Fruit fly (Drosophila melanogaster) whole organism, embryonic: ENCODE measurements around the gene pbl.

Experiments used
- Aef1 ChIP-seq: fragments of 200-800 bp; sonication (Bioruptor generic); IDR thresholded peaks from 3 replicates; pipeline ENCODE4 v1.3.6; 2022; ENCODE audit warnings: missing biosample characterization, missing genetic modification characterization
- CG10267 ChIP-seq: fragments of 200-800 bp; sonication (Bioruptor generic); optimal IDR thresholded peaks from 2 replicates; lab custom pipeline; 2018; ENCODE audit warnings: missing biosample characterization, mild to moderate bottlenecking, missing genetic modification characterization, moderate library complexity
- CG11456 ChIP-seq: fragments of 200-800 bp; sonication (Bioruptor generic); IDR thresholded peaks from 3 replicates; pipeline ENCODE4 v1.3.6; 2022; ENCODE audit warnings: missing biosample characterization, missing genetic modification characterization
- CG11723 ChIP-seq: fragments of 200-800 bp; sonication (Bioruptor generic); optimal IDR thresholded peaks from 2 replicates; lab custom pipeline; 2017; ENCODE audit warnings: missing biosample characterization, mild to moderate bottlenecking, missing genetic modification characterization
- CG12219 ChIP-seq: fragments of 200-800 bp; sonication (Bioruptor generic); optimal IDR thresholded peaks from 3 replicates; lab custom pipeline; 2018; ENCODE audit warnings: missing biosample characterization, mild to moderate bottlenecking, missing genetic modification characterization
- CG12391 ChIP-seq: fragments of 200-800 bp; sonication (Bioruptor generic); optimal IDR thresholded peaks from 3 replicates; lab custom pipeline; 2018; ENCODE audit warnings: missing biosample characterization, mild to moderate bottlenecking, missing genetic modification characterization, moderate library complexity
- CG15601 ChIP-seq: fragments of 200-800 bp; sonication (Bioruptor generic); optimal IDR thresholded peaks from 3 replicates; lab custom pipeline; 2019; ENCODE audit warnings: missing biosample characterization, mild to moderate bottlenecking, missing genetic modification characterization, moderate library complexity
- CG2199 ChIP-seq: fragments of 200-800 bp; sonication (Bioruptor generic); IDR thresholded peaks from 3 replicates; pipeline ENCODE4 v1.3.6; 2022; ENCODE audit warnings: missing biosample characterization, missing genetic modification characterization
- CG3163 ChIP-seq: fragments of 200-800 bp; sonication (Bioruptor generic); optimal IDR thresholded peaks from 3 replicates; lab custom pipeline; 2016; ENCODE audit warnings: missing biosample characterization, missing genetic modification characterization
- CG4707 ChIP-seq: fragments of 200-800 bp; sonication (Bioruptor generic); optimal IDR thresholded peaks from 2 replicates; lab custom pipeline; 2018; ENCODE audit warnings: missing biosample characterization, mild to moderate bottlenecking, missing genetic modification characterization, moderate library complexity
- CG7556 ChIP-seq: fragments of 200-800 bp; sonication (Bioruptor generic); optimal IDR thresholded peaks from 2 replicates; lab custom pipeline; 2017; ENCODE audit warnings: missing biosample characterization, mild to moderate bottlenecking, missing genetic modification characterization
- CG7839 ChIP-seq: fragments of 200-800 bp; sonication (Bioruptor generic); optimal IDR thresholded peaks from 3 replicates; lab custom pipeline; 2018; ENCODE audit warnings: missing biosample characterization, mild to moderate bottlenecking, missing genetic modification characterization, moderate library complexity
- CG8281 ChIP-seq: fragments of 200-800 bp; sonication (Bioruptor generic); optimal IDR thresholded peaks from 2 replicates; lab custom pipeline; 2018; ENCODE audit warnings: missing biosample characterization, mild to moderate bottlenecking, missing genetic modification characterization, moderate library complexity
- CG8924 ChIP-seq: fragments of 200-800 bp; optimal IDR thresholded peaks from 3 replicates; lab custom pipeline; 2019; ENCODE audit warnings: missing biosample characterization, mild to moderate bottlenecking, missing genetic modification characterization, moderate library complexity
- CHES-1-like ChIP-seq: fragments of 200-800 bp; sonication (Bioruptor generic); optimal IDR thresholded peaks from 2 replicates; lab custom pipeline; 2016; ENCODE audit warnings: missing biosample characterization, missing genetic modification characterization
- Dbx ChIP-seq: fragments of 200-800 bp; sonication (Bioruptor generic); IDR thresholded peaks from 3 replicates; pipeline ENCODE4 v1.3.6; 2022; ENCODE audit warnings: missing biosample characterization, missing genetic modification characterization
- Deaf1 ChIP-seq: fragments of 200-800 bp; optimal IDR thresholded peaks from 3 replicates; lab custom pipeline; 2019; ENCODE audit warnings: missing biosample characterization, mild to moderate bottlenecking, missing genetic modification characterization, moderate library complexity
- Eip74EF ChIP-seq, 2 experiments: fragments of 200-800 bp in 1 of 2; fragments of >200 bp in 1 of 2; sonication (Bioruptor generic) in 1 of 2; optimal IDR thresholded peaks; 2 replicates each; lab custom pipeline; 2017 to 2019; ENCODE audit warnings: missing biosample characterization in 2 of 2, missing genetic modification characterization in 2 of 2, mild to moderate bottlenecking in 1 of 2, moderate library complexity in 1 of 2
- Ets97D ChIP-seq: fragments of 200-800 bp; sonication (Bioruptor generic); optimal IDR thresholded peaks from 3 replicates; lab custom pipeline; 2016; ENCODE audit warnings: missing biosample characterization, missing genetic modification characterization
- HHEX ChIP-seq: fragments of 200-800 bp; sonication (Bioruptor generic); optimal IDR thresholded peaks from 3 replicates; lab custom pipeline; 2017; ENCODE audit warnings: missing biosample characterization, mild to moderate bottlenecking, missing genetic modification characterization, missing genetic modification reagents
- Hsf ChIP-seq: fragments of 200-800 bp; sonication (Bioruptor generic); optimal IDR thresholded peaks from 3 replicates; lab custom pipeline; 2016; ENCODE audit warnings: missing biosample characterization, missing genetic modification characterization
- NFAT ChIP-seq: fragments of 200-800 bp; sonication (Bioruptor generic); IDR thresholded peaks from 2 replicates; pipeline ENCODE4 v1.3.6; 2022; ENCODE audit warnings: missing biosample characterization, missing genetic modification characterization
- Nf-YA ChIP-seq: fragments of 200-800 bp; sonication (Bioruptor generic); IDR thresholded peaks from 2 replicates; pipeline ENCODE4 v1.3.6; 2022; ENCODE audit warnings: missing biosample characterization, missing genetic modification characterization
- Opbp ChIP-seq: fragments of 200-800 bp; sonication (Bioruptor generic); IDR thresholded peaks from 3 replicates; pipeline ENCODE4 v1.3.6; 2022; ENCODE audit warnings: missing biosample characterization, missing genetic modification characterization; ENCODE audit not compliant: partially characterized antibody
- Pdp1 ChIP-seq, 2 experiments: fragments of 200-800 bp; sonication (Bioruptor generic); optimal IDR thresholded peaks; 3 replicates each; lab custom pipeline; 2016; ENCODE audit warnings: missing biosample characterization in 2 of 2, missing genetic modification characterization in 2 of 2, mild to moderate bottlenecking in 1 of 2, moderate library complexity in 1 of 2
- Rx ChIP-seq: fragments of 200-800 bp; sonication (Bioruptor generic); IDR thresholded peaks from 2 replicates; pipeline ENCODE4 v1.3.6; 2022; ENCODE audit warnings: missing biosample characterization, missing genetic modification characterization
- Side ChIP-seq: fragments of 200-800 bp; sonication (Bioruptor generic); optimal IDR thresholded peaks from 2 replicates; lab custom pipeline; 2016; ENCODE audit warnings: missing biosample characterization, missing genetic modification characterization
- Trl ChIP-seq, 3 experiments: fragments of >200 bp in 2 of 3; fragments of 200-800 bp in 1 of 3; sonication (Bioruptor generic) in 1 of 3; optimal IDR thresholded peaks; 2 replicates in 1 of 3; 3 replicates in 2 of 3; lab custom pipeline; 2016 to 2017; ENCODE audit warnings: missing biosample characterization in 1 of 3, missing genetic modification characterization in 1 of 3
- bsh ChIP-seq, 2 experiments: fragments of 200-800 bp; sonication (Bioruptor generic); optimal IDR thresholded peaks; 2 replicates each; lab custom pipeline; 2017 to 2018; ENCODE audit warnings: mild to moderate bottlenecking in 2 of 2, missing biosample characterization in 2 of 2, missing genetic modification characterization in 2 of 2, moderate library complexity in 1 of 2
- btn ChIP-seq: fragments of 200-800 bp; sonication (Bioruptor generic); optimal IDR thresholded peaks from 2 replicates; lab custom pipeline; 2016; ENCODE audit warnings: missing biosample characterization, missing genetic modification characterization
- chinmo ChIP-seq: fragments of 200-800 bp; sonication (Bioruptor generic); IDR thresholded peaks from 4 replicates; pipeline ENCODE4 v1.3.6; 2022; ENCODE audit warnings: missing biosample characterization, missing genetic modification characterization; ENCODE audit not compliant: partially characterized antibody
- ci ChIP-seq: fragments of 200-800 bp; sonication (Bioruptor generic); IDR thresholded peaks from 3 replicates; pipeline ENCODE4 v1.3.6; 2022; ENCODE audit warnings: missing biosample characterization, missing genetic modification characterization
- fd102C ChIP-seq: fragments of 200-800 bp; sonication (Bioruptor generic); optimal IDR thresholded peaks from 2 replicates; lab custom pipeline; 2018; ENCODE audit warnings: missing biosample characterization, mild to moderate bottlenecking, missing genetic modification characterization, moderate library complexity
- gem ChIP-seq: fragments of 200-800 bp; sonication (Bioruptor generic); optimal IDR thresholded peaks from 2 replicates; lab custom pipeline; 2019; ENCODE audit warnings: missing biosample characterization, mild to moderate bottlenecking, missing genetic modification characterization, moderate library complexity
- gsb-n ChIP-seq: fragments of 200-800 bp; sonication (Bioruptor generic); optimal IDR thresholded peaks from 3 replicates; lab custom pipeline; 2018; ENCODE audit warnings: missing biosample characterization, mild to moderate bottlenecking, missing genetic modification characterization
- her ChIP-seq: fragments of 200-800 bp; sonication (Bioruptor generic); optimal IDR thresholded peaks from 2 replicates; lab custom pipeline; 2016; ENCODE audit warnings: missing biosample characterization, missing genetic modification characterization
- hth ChIP-seq: fragments of >200 bp; optimal IDR thresholded peaks from 2 replicates; lab custom pipeline; 2017; ENCODE audit warnings: inconsistent platforms
- insv ChIP-seq, 2 experiments: fragments of 200-800 bp; sonication (Bioruptor generic); optimal IDR thresholded peaks; 3 replicates each; lab custom pipeline; 2016 to 2018; ENCODE audit warnings: missing biosample characterization in 2 of 2, missing genetic modification characterization in 2 of 2
- lab ChIP-seq: fragments of 200-800 bp; sonication (Bioruptor generic); optimal IDR thresholded peaks from 3 replicates; lab custom pipeline; 2017; ENCODE audit warnings: missing biosample characterization, missing genetic modification characterization, mild to moderate bottlenecking, moderate library complexity, missing genetic modification reagents
- oc ChIP-seq: fragments of 200-800 bp; sonication (Bioruptor generic); optimal IDR thresholded peaks from 2 replicates; lab custom pipeline; 2018; ENCODE audit warnings: missing biosample characterization, mild to moderate bottlenecking, missing genetic modification characterization, moderate library complexity
- org-1 ChIP-seq: fragments of 200-800 bp; sonication (Bioruptor generic); optimal IDR thresholded peaks from 2 replicates; lab custom pipeline; 2017; ENCODE audit warnings: missing biosample characterization, missing genetic modification characterization
- rib ChIP-seq: fragments of 200-800 bp; sonication (Bioruptor generic); IDR thresholded peaks from 2 replicates; pipeline ENCODE4 v1.3.6; 2022; ENCODE audit warnings: missing biosample characterization, missing genetic modification characterization
- so ChIP-seq: fragments of 200-800 bp; sonication (Bioruptor generic); IDR thresholded peaks from 3 replicates; pipeline ENCODE4 v1.3.6; 2022; ENCODE audit warnings: missing biosample characterization, missing genetic modification characterization
- sqz ChIP-seq: fragments of 200-800 bp; sonication (Bioruptor generic); optimal IDR thresholded peaks from 3 replicates; lab custom pipeline; 2018; ENCODE audit warnings: missing biosample characterization, mild to moderate bottlenecking, missing genetic modification characterization
- ssp ChIP-seq: fragments of 200-800 bp; sonication (Bioruptor generic); IDR thresholded peaks from 2 replicates; pipeline ENCODE4 v1.3.6; 2022; ENCODE audit warnings: missing biosample characterization, missing genetic modification characterization
- zfh1 ChIP-seq: fragments of 200-800 bp; sonication (Bioruptor generic); IDR thresholded peaks from 3 replicates; pipeline ENCODE4 v1.3.6; 2022; ENCODE audit warnings: missing biosample characterization, missing genetic modification characterization

Gene pbl

dm6 chr3L:7855455-7855774 is 56.3 kb downstream of the pbl start (continued):
- peak; percentile 2 for TF ChIP-seq Deaf1 (tag; lab: Kevin White, UChicago)
- peak; percentile 40; the same call in 1 of the 2 replicates for TF ChIP-seq NFAT
- peak; percentile 33; the same call in 1 of the 4 replicates for TF ChIP-seq chinmo
- no peak for TF ChIP-seq Aef1 (GFP tag; lab: Robert Waterston, UW)
- TF ChIP-seq hth: no peak
- TF ChIP-seq zfh1 (GFP tag; lab: Robert Waterston, UW): no peak
- peak in 1 of 2 experiments; percentile 60 for TF ChIP-seq Trl (optimal IDR thresholded peaks at IDR 0.05; lab: Kevin White, UChicago)
- no peak for TF ChIP-seq Trl (GFP tag; optimal IDR thresholded peaks at IDR 0.05; lab: Kevin White, UChicago)
- TF ChIP-seq Hsf (GFP tag; lab: Kevin White, UChicago): no peak

DNA sequence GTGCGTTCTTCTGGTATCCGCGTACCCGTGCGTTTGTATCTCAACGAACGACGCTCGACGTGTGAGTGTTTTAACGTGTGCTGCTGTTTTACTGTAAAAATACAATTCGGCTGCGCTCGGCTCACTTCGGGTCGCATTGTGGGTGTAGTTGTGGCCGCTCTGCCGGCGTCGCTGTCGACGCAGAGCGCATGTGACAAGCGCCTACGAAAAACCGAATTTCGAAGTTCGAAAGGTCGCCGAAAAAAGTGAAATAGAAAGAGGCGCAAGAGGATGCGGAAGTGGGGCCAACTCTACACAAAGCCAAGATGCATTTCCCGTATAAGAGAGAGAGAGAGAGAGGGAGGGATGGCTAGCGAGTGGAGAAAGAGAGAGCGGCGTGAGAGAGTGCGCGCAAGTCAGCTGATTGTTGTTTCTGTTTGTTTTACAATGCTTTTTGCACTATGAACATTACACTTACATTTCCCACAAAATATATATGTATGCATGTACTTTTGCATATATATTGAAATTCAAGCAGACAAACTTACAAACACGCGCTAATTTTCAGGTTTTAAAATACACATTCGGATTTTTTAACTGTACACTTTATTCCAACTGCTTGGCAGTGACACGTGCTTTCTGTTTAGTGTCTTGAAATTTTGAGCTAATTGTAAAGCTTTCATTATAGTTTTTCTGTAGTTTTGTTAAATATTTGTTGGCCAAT is 56.9 kb downstream of the pbl start:
- TF ChIP-seq oc (tag; lab: Kevin White, UChicago) (peak; percentile 57), HHEX (peak; percentile 91), bsh (GFP tag; optimal IDR thresholded peaks at IDR 0.05; lab: Kevin White, UChicago) (peak; percentile 8 to 30), ci (peak; percentile 93; the same call in 2 of the 3 replicates), org-1 (peak; percentile 70), CG7556 (GFP tag; lab: Kevin White, UChicago) (peak; percentile 10), Opbp (GFP tag; lab: Robert Waterston, UW) (peak; percentile 28; the same call in 1 of the 3 replicates), CG8281 (tag; lab: Kevin White, UChicago) (peak; percentile 31), gsb-n (tag; lab: Kevin White, UChicago) (peak; percentile 54), insv (GFP tag; optimal IDR thresholded peaks at IDR 0.05; lab: Kevin White, UChicago) (peak in 1 of 2 experiments; percentile 35), Pdp1 (GFP tag; optimal IDR thresholded peaks at IDR 0.05; lab: Kevin White, UChicago) (peak in 1 of 2 experiments; percentile 51), CG3163 (GFP tag; lab: Kevin White, UChicago) (peak; percentile 9), Ets97D (GFP tag; lab: Kevin White, UChicago) (peak; percentile 96), CG10267 (tag; lab: Kevin White, UChicago) (peak; percentile 69), sqz (GFP tag; lab: Kevin White, UChicago) (peak; percentile 89), Dbx (GFP tag; lab: Robert Waterston, UW) (peak; percentile 53; the same call in 1 of the 3 replicates), Side (peak; percentile 30), lab (GFP tag; lab: Kevin White, UChicago) (peak; percentile 94), CG12391 (tag; lab: Kevin White, UChicago) (peak; percentile 28), CG11456 (0 out of 3 replicates have a peak, but pooled peaks have one; percentile 60), CG2199 (GFP tag; lab: Robert Waterston, UW) (peak; percentile 52; the same call in 1 of the 3 replicates), gem (tag; lab: Kevin White, UChicago) (peak; percentile 38), so (GFP tag; lab: Robert Waterston, UW) (peak; percentile 7; the same call in 1 of the 3 replicates), CG7839 (tag; lab: Kevin White, UChicago) (peak; percentile 36), CG11723 (GFP tag; lab: Kevin White, UChicago) (peak; percentile 75), Nf-YA (GFP tag; lab: Robert Waterston, UW) (peak; percentile 55; the same call in 1 of the 2 replicates), CG15601 (tag; lab: Kevin White, UChicago) (peak; percentile 59), CG8924 (tag; lab: Kevin White, UChicago) (peak; percentile 33), CG12219 (GFP tag; lab: Kevin White, UChicago) (peak; percentile 85), Rx (GFP tag; lab: Robert Waterston, UW) (no peak), her (GFP tag; lab: Kevin White, UChicago) (no peak), chinmo (peak; percentile 94), CHES-1-like (GFP tag; lab: Kevin White, UChicago) (no peak), Eip74EF (GFP tag; optimal IDR thresholded peaks at IDR 0.05; lab: Kevin White, UChicago) (peak in 1 of 2 experiments; percentile 97), btn (GFP tag; lab: Kevin White, UChicago) (peak; percentile 48), fd102C (GFP tag; lab: Kevin White, UChicago) (peak; percentile 11), rib (GFP tag; lab: Robert Waterston, UW) (peak; percentile 45; the same call in 1 of the 2 replicates), ssp (GFP tag; lab: Robert Waterston, UW) (no peak), CG4707 (GFP tag; lab: Kevin White, UChicago) (peak; percentile 92)
